Comparison of ENCODE assay signal across 5 worm cellular contexts in the genomic region with DNA sequence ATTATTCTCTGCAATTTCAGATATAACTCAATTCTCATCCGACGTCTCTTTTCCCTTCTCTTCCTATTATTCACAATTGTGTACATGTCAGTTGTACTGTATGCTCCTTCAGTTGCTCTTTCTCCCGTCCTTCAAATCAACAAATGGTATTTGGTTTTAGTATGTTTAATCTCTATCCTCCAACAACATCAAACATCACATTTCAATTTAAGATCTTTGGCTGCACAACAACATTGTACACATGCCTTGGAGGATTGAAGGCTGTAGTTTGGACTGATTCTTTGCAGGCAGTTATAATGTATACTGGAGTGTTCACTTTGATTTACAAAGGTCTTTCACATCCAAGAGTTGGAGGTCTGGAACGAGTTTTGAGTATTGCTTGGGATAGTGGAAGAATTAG.
TF ChIP-seq lines count a peak whose summit lies in the region.

No protein-coding gene starts in this region.

TF ChIP-seq in whole organism, L1 larva, 84 proteins besides CTCF, POLR2A, EP300 and RAD21 (continues in another document):
- TF ChIP-seq nhr-71 (tag; optimal IDR thresholded peaks at IDR 0.05; lab: Kevin White, UChicago): peak; percentile 82
- TF ChIP-seq nhr-11 (tag; optimal IDR thresholded peaks at IDR 0.05; lab: Kevin White, UChicago): no peak
- TF ChIP-seq blmp-1 (tag; optimal IDR thresholded peaks at IDR 0.05; lab: Kevin White, UChicago): no peak
- TF ChIP-seq sptf-1 (tag; optimal IDR thresholded peaks at IDR 0.05; lab: Kevin White, UChicago): no peak
- peak; percentile 62 for TF ChIP-seq nhr-20 (tag; optimal IDR thresholded peaks at IDR 0.05; lab: Kevin White, UChicago)
- TF ChIP-seq unc-86 (tag; optimal IDR thresholded peaks at IDR 0.05; lab: Kevin White, UChicago): no peak
- no peak for TF ChIP-seq nhr-47 (tag; optimal IDR thresholded peaks at IDR 0.05; lab: Kevin White, UChicago)
- TF ChIP-seq lin-39 (tag; optimal IDR thresholded peaks at IDR 0.05; lab: Kevin White, UChicago): no peak
- peak; percentile 47 for TF ChIP-seq snu-23 (GFP tag; optimal IDR thresholded peaks at IDR 0.05; lab: Kevin White, UChicago)
- TF ChIP-seq hlh-4 (tag; optimal IDR thresholded peaks at IDR 0.05; lab: Kevin White, UChicago): no peak
- TF ChIP-seq grh-1 (GFP tag; IDR thresholded peaks at IDR 0.05; lab: Robert Waterston, UW): no peak
- TF ChIP-seq efl-1 (optimal IDR thresholded peaks at IDR 0.05; lab: Kevin White, UChicago): no peak
- no peak for TF ChIP-seq efl-1 (GFP tag; optimal IDR thresholded peaks at IDR 0.05 in 1 of 2; lab: Kevin White, UChicago)
- TF ChIP-seq tbx-2 (tag; optimal IDR thresholded peaks at IDR 0.05; lab: Kevin White, UChicago): no peak
- no peak for TF ChIP-seq sup-37 (GFP tag; optimal IDR thresholded peaks at IDR 0.05; lab: Kevin White, UChicago)
- no peak for TF ChIP-seq Y116A8C.19 (tag; optimal IDR thresholded peaks at IDR 0.05; lab: Kevin White, UChicago; ENCODE audit: borderline replicate concordance)
- TF ChIP-seq nhr-77 (tag; optimal IDR thresholded peaks at IDR 0.05; lab: Kevin White, UChicago): no peak
- TF ChIP-seq unc-62 (GFP tag; optimal IDR thresholded peaks at IDR 0.05; lab: Kevin White, UChicago): no peak

TF ChIP-seq in whole organism, L2 larva, 48 proteins besides CTCF, POLR2A, EP300 and RAD21:
- TF ChIP-seq nhr-25 (tag; optimal IDR thresholded peaks at IDR 0.05; lab: Kevin White, UChicago) (no peak), alr-1 (tag; optimal IDR thresholded peaks at IDR 0.05; lab: Kevin White, UChicago) (no peak), sma-9 (GFP tag; optimal IDR thresholded peaks at IDR 0.05; lab: Kevin White, UChicago) (peak; percentile 68), sma-9 (tag; optimal IDR thresholded peaks at IDR 0.05; lab: Kevin White, UChicago) (no peak), lin-11 (tag; optimal IDR thresholded peaks at IDR 0.05; lab: Kevin White, UChicago) (no peak), lin-13 (GFP tag; optimal IDR thresholded peaks at IDR 0.05; lab: Kevin White, UChicago) (no peak)
TF ChIP-seq in whole organism, L2 larva: peak in this region for 1.

TF ChIP-seq in whole organism, L3 larva, 47 proteins besides CTCF, POLR2A, EP300 and RAD21:
- TF ChIP-seq nhr-76 (tag; optimal IDR thresholded peaks at IDR 0.05; lab: Kevin White, UChicago) (no peak), nhr-43 (tag; optimal IDR thresholded peaks at IDR 0.05; lab: Kevin White, UChicago; ENCODE audit: poor library complexity, severe bottlenecking) (peak; percentile 44)
TF ChIP-seq in whole organism, L3 larva: peak in this region for 1.

TF ChIP-seq in whole organism, L4 larva, 104 proteins besides CTCF, POLR2A, EP300 and RAD21:
- TF ChIP-seq F10B5.3 (tag; optimal IDR thresholded peaks at IDR 0.05; lab: Kevin White, UChicago) (no peak), nhr-11 (tag; optimal IDR thresholded peaks at IDR 0.05; lab: Kevin White, UChicago) (no peak), D1046.2 (GFP tag; IDR thresholded peaks at IDR 0.05; lab: Robert Waterston, UW) (no peak), lim-7 (GFP tag; IDR thresholded peaks at IDR 0.05; lab: Robert Waterston, UW) (no peak), egl-43 (GFP tag; IDR thresholded peaks at IDR 0.05; lab: Robert Waterston, UW) (no peak), lin-15B (tag; optimal IDR thresholded peaks at IDR 0.05; lab: Kevin White, UChicago) (no peak), ceh-32 (tag; optimal IDR thresholded peaks at IDR 0.05; lab: Kevin White, UChicago; ENCODE audit: poor library complexity) (no peak), zfp-3 (GFP tag; conservative IDR thresholded peaks at IDR 0.05; lab: Robert Waterston, UW) (no peak), R02D3.7 (tag; optimal IDR thresholded peaks at IDR 0.05; lab: Kevin White, UChicago) (no peak), Y75B8A.6 (GFP tag; IDR thresholded peaks at IDR 0.05; lab: Robert Waterston, UW) (no peak), ztf-7 (tag; optimal IDR thresholded peaks at IDR 0.05; lab: Kevin White, UChicago) (no peak), lin-39 (tag; optimal IDR thresholded peaks at IDR 0.05; lab: Kevin White, UChicago) (no peak), hmg-1.1 (GFP tag; IDR thresholded peaks at IDR 0.05; lab: Robert Waterston, UW) (no peak), dve-1 (tag; optimal IDR thresholded peaks at IDR 0.05; lab: Kevin White, UChicago; ENCODE audit: insufficient read depth) (no peak), unc-62 (GFP tag; optimal IDR thresholded peaks at IDR 0.05 in 1 of 2; lab: Kevin White, UChicago) (peak in 1 of 2 experiments; percentile 71), unc-62 (tag; optimal IDR thresholded peaks at IDR 0.05; lab: Kevin White, UChicago) (no peak), T26A8.4 (GFP tag; IDR thresholded peaks at IDR 0.05; lab: Robert Waterston, UW) (peak; percentile 38; the same call in 1 of the 2 replicates), dmd-8 (GFP tag; IDR thresholded peaks at IDR 0.05; lab: Robert Waterston, UW) (no peak), ceh-44 (GFP tag; IDR thresholded peaks at IDR 0.05; lab: Robert Waterston, UW) (no peak), zip-11 (GFP tag; IDR thresholded peaks at IDR 0.05; lab: Robert Waterston, UW) (no peak), ceh-20 (GFP tag; IDR thresholded peaks at IDR 0.05; lab: Robert Waterston, UW) (no peak), nhr-10 (tag; optimal IDR thresholded peaks at IDR 0.05; lab: Kevin White, UChicago) (no peak), mdt-29 (GFP tag; IDR thresholded peaks at IDR 0.05; lab: Robert Waterston, UW) (peak; percentile 27; the same call in 1 of the 2 replicates)
TF ChIP-seq in whole organism, L4 larva: peak in this region for 3.

TF ChIP-seq in whole organism, young adult, 124 proteins besides CTCF, POLR2A, EP300 and RAD21:
- TF ChIP-seq K11D2.4 (GFP tag; IDR thresholded peaks at IDR 0.05; lab: Robert Waterston, UW) (0 out of 2 replicates have a peak, but pooled peaks have one; percentile 43), F22D6.2 (tag; optimal IDR thresholded peaks at IDR 0.05; lab: Kevin White, UChicago) (no peak)
